Worm (Caenorhabditis elegans) whole organism, L3 larva: Measurements from ENCODE around the gene gcsh-1.

ENCODE experiments used
- ZK546.5 ChIP-seq: sonication (generic microtip); optimal IDR thresholded peaks from 2 replicates; lab custom pipeline; 2017; ENCODE audit warnings: missing biosample characterization, missing genetic modification characterization
- lin-15B ChIP-seq: fragments of 150-350 bp; optimal IDR thresholded peaks from 2 replicates; lab custom pipeline; 2014; ENCODE audit warnings: missing biosample characterization, missing genetic modification characterization

ce11 chrX:14502116-14502587 is 12.7 kb downstream of the gcsh-1 start:
- TF ChIP-seq lin-15B (tag; lab: Kevin White, UChicago) (no peak), ZK546.5 (no peak)
